Worm (Caenorhabditis elegans) whole organism, midembryonic: Measurements from ENCODE around the gene fbxa-143.

ENCODE experiments used
- T22C8.4 ChIP-seq: fragments of 200-800 bp; sonication (Bioruptor generic); IDR thresholded peaks from 2 replicates; pipeline ENCODE4 v1.3.6; 2022; ENCODE audit warnings: missing genetic modification characterization, missing compliant biosample characterization
- cog-1 ChIP-seq: sonication (generic microtip); optimal IDR thresholded peaks from 2 replicates; lab custom pipeline; 2016; ENCODE audit warnings: missing genetic modification characterization, missing compliant biosample characterization
- flt-1 ChIP-seq: fragments of 200-800 bp; sonication (Bioruptor generic); IDR thresholded peaks from 2 replicates; pipeline ENCODE4 v1.3.6; 2022; ENCODE audit warnings: missing genetic modification characterization, missing compliant biosample characterization
- klf-2 ChIP-seq: fragments of 200-800 bp; sonication (Bioruptor generic); conservative IDR thresholded peaks from 2 replicates; pipeline ENCODE4 v1.3.6; 2022; ENCODE audit warnings: missing genetic modification reagents, missing genetic modification characterization, missing compliant biosample characterization
- med-1 ChIP-seq: sonication (generic microtip); optimal IDR thresholded peaks from 2 replicates; lab custom pipeline; 2017; ENCODE audit warnings: missing genetic modification characterization, mild to moderate bottlenecking, missing compliant biosample characterization, antibody characterized with exemption, missing genetic modification reagents; ENCODE audit not compliant: insufficient read depth
- ref-1 ChIP-seq: fragments of 200-800 bp; sonication (Bioruptor generic); conservative IDR thresholded peaks from 2 replicates; pipeline ENCODE4 v1.3.6; 2022; ENCODE audit warnings: missing genetic modification reagents, missing genetic modification characterization, missing compliant biosample characterization
- ztf-23 ChIP-seq: fragments of 200-800 bp; sonication (Bioruptor generic); IDR thresholded peaks from 2 replicates; pipeline ENCODE4 v1.3.6; 2022; ENCODE audit warnings: missing genetic modification reagents, missing genetic modification characterization, missing compliant biosample characterization

ce11 chrV:16153375-16153774, 26.1 kb upstream of the fbxa-143 start, which contains the start of gene str-254:
- no peak for TF ChIP-seq T22C8.4
- TF ChIP-seq cog-1 (tag; lab: Kevin White, UChicago) = no peak
- TF ChIP-seq ztf-23 (GFP tag; lab: Robert Waterston, UW) = no peak
- TF ChIP-seq ref-1 = no peak
- no peak for TF ChIP-seq med-1
- no peak for TF ChIP-seq klf-2 (GFP tag; lab: Robert Waterston, UW)
- no peak for TF ChIP-seq flt-1 (GFP tag; lab: Robert Waterston, UW)
